Fruit fly (Drosophila melanogaster) whole organism, wandering third instar larva: ENCODE data around the gene obe.

Experiments used
- CG32264 ChIP-seq: fragments of 200-800 bp; sonication (Bioruptor generic); optimal IDR thresholded peaks from 2 replicates; lab custom pipeline; 2016; ENCODE audit warnings: missing biosample characterization, missing genetic modification characterization
- CG9705 ChIP-seq: fragments of 200-800 bp; sonication (Bioruptor generic); optimal IDR thresholded peaks from 2 replicates; lab custom pipeline; 2018; ENCODE audit warnings: missing biosample characterization, mild to moderate bottlenecking, missing genetic modification characterization
- CrebA ChIP-seq: fragments of 200-800 bp; sonication (Bioruptor generic); optimal IDR thresholded peaks from 2 replicates; lab custom pipeline; 2016; ENCODE audit warnings: missing biosample characterization, mild to moderate bottlenecking, missing genetic modification characterization, borderline replicate concordance
- Dfd ChIP-seq: fragments of >200 bp; optimal IDR thresholded peaks from 2 replicates; lab custom pipeline; 2017; ENCODE audit warnings: missing biosample characterization, missing genetic modification characterization
- Dif ChIP-seq: fragments of 200-275, 200-300 bp; sonication (Bioruptor generic); optimal IDR thresholded peaks from 2 replicates; lab custom pipeline; 2018; ENCODE audit warnings: missing biosample characterization, missing genetic modification characterization; ENCODE audit not compliant: partially characterized antibody
- GATAd ChIP-seq: sonication (Bioruptor generic); optimal IDR thresholded peaks from 2 replicates; lab custom pipeline; 2016; ENCODE audit warnings: missing biosample characterization, missing genetic modification characterization
- HLH106 ChIP-seq: fragments of 200-800 bp; optimal IDR thresholded peaks from 3 replicates; lab custom pipeline; 2019; ENCODE audit warnings: missing biosample characterization, mild to moderate bottlenecking, missing genetic modification characterization, moderate library complexity
- Hnf4 ChIP-seq: fragments of 200-800 bp; sonication (Bioruptor generic); optimal IDR thresholded peaks from 2 replicates; lab custom pipeline; 2016; ENCODE audit warnings: missing biosample characterization, mild to moderate bottlenecking, missing genetic modification characterization
- Hr78 ChIP-seq: fragments of >200 bp; optimal IDR thresholded peaks from 2 replicates; lab custom pipeline; 2017; ENCODE audit warnings: missing biosample characterization, missing genetic modification characterization
- Hr83 ChIP-seq: fragments of 200-300 bp; sonication (Bioruptor generic); optimal IDR thresholded peaks from 2 replicates; lab custom pipeline; 2016; ENCODE audit warnings: missing biosample characterization, mild to moderate bottlenecking, missing genetic modification characterization, moderate library complexity; ENCODE audit not compliant: poor library complexity, severe bottlenecking
- Myc ChIP-seq: fragments of >200 bp; optimal IDR thresholded peaks from 2 replicates; lab custom pipeline; 2017
- OdsH ChIP-seq: fragments of 200-800 bp; sonication (Bioruptor generic); optimal IDR thresholded peaks from 2 replicates; lab custom pipeline; 2016; ENCODE audit warnings: missing biosample characterization, mild to moderate bottlenecking, missing genetic modification characterization
- Rel ChIP-seq, 2 experiments: fragments of 200-800 bp; sonication (Bioruptor generic) in 1 of 2; optimal IDR thresholded peaks; 2 replicates in 1 of 2; 3 replicates in 1 of 2; lab custom pipeline; 2016 to 2019; ENCODE audit warnings: mild to moderate bottlenecking in 2 of 2, missing biosample characterization in 2 of 2, missing genetic modification characterization in 2 of 2, moderate library complexity in 1 of 2
- Sp1 ChIP-seq: fragments of 200-800 bp; sonication (Bioruptor generic); optimal IDR thresholded peaks from 3 replicates; lab custom pipeline; 2019; ENCODE audit warnings: missing biosample characterization, mild to moderate bottlenecking, missing genetic modification characterization, moderate library complexity
- Vsx2 ChIP-seq: fragments of 200-300, 225-300 bp; sonication (Bioruptor generic); optimal IDR thresholded peaks from 2 replicates; lab custom pipeline; 2018; ENCODE audit warnings: missing biosample characterization, missing genetic modification characterization; ENCODE audit not compliant: partially characterized antibody
- br ChIP-seq: fragments of 200-800 bp; sonication (Bioruptor generic); optimal IDR thresholded peaks from 2 replicates; lab custom pipeline; 2016; ENCODE audit warnings: missing biosample characterization, missing genetic modification characterization
- brk ChIP-seq: fragments of 200-800 bp; sonication (Bioruptor generic); optimal IDR thresholded peaks from 2 replicates; lab custom pipeline; 2016; ENCODE audit warnings: missing biosample characterization, mild to moderate bottlenecking, missing genetic modification characterization
- dsf ChIP-seq: sonication (Bioruptor generic); optimal IDR thresholded peaks from 2 replicates; lab custom pipeline; 2016; ENCODE audit warnings: missing biosample characterization, missing genetic modification characterization, borderline replicate concordance
- ey ChIP-seq: fragments of 200-800 bp; sonication (Bioruptor generic); optimal IDR thresholded peaks from 2 replicates; lab custom pipeline; 2016; ENCODE audit warnings: missing biosample characterization, missing genetic modification characterization
- foxo ChIP-seq, 2 experiments: fragments of 200-800 bp; sonication (Bioruptor generic); optimal IDR thresholded peaks; 2 replicates in 1 of 2; 3 replicates in 1 of 2; lab custom pipeline; 2016 to 2017; ENCODE audit warnings: missing biosample characterization in 2 of 2, missing genetic modification characterization in 2 of 2
- fru ChIP-seq: fragments of 200-800 bp; sonication (Bioruptor generic); optimal IDR thresholded peaks from 3 replicates; lab custom pipeline; 2016; ENCODE audit warnings: missing biosample characterization, mild to moderate bottlenecking, missing genetic modification characterization
- h ChIP-seq: fragments of 200-800 bp; sonication (Bioruptor generic); optimal IDR thresholded peaks from 3 replicates; lab custom pipeline; 2016; ENCODE audit warnings: missing biosample characterization, mild to moderate bottlenecking, missing genetic modification characterization
- jim ChIP-seq: fragments of 175-275, 200-325 bp; sonication (Bioruptor generic); optimal IDR thresholded peaks from 2 replicates; lab custom pipeline; 2016; ENCODE audit warnings: missing biosample characterization, mild to moderate bottlenecking, missing genetic modification characterization
- lola ChIP-seq: fragments of >200 bp; optimal IDR thresholded peaks from 2 replicates; lab custom pipeline; 2017; ENCODE audit warnings: missing biosample characterization, missing genetic modification characterization
- pan ChIP-seq: fragments of >200 bp; optimal IDR thresholded peaks from 2 replicates; lab custom pipeline; 2017
- psq ChIP-seq: fragments of 200-800 bp; sonication (Bioruptor generic); optimal IDR thresholded peaks from 3 replicates; lab custom pipeline; 2017; ENCODE audit warnings: missing biosample characterization, mild to moderate bottlenecking, missing genetic modification characterization, moderate library complexity
- rgr ChIP-seq: fragments of 200-800 bp; sonication (Bioruptor generic); optimal IDR thresholded peaks from 3 replicates; lab custom pipeline; 2016; ENCODE audit warnings: missing biosample characterization, mild to moderate bottlenecking, missing genetic modification characterization
- sage ChIP-seq: fragments of 200-800 bp; sonication (Bioruptor generic); optimal IDR thresholded peaks from 2 replicates; lab custom pipeline; 2016; ENCODE audit warnings: missing biosample characterization, mild to moderate bottlenecking, missing genetic modification characterization
- sv ChIP-seq: fragments of 200-800 bp; sonication (Bioruptor generic); optimal IDR thresholded peaks from 3 replicates; lab custom pipeline; 2016; ENCODE audit warnings: missing biosample characterization, missing genetic modification characterization
- tai ChIP-seq: sonication (Bioruptor generic); optimal IDR thresholded peaks from 2 replicates; lab custom pipeline; 2016; ENCODE audit warnings: missing biosample characterization, missing genetic modification characterization
- usp ChIP-seq: fragments of >200 bp; optimal IDR thresholded peaks from 2 replicates; lab custom pipeline; 2017; ENCODE audit warnings: missing biosample characterization, missing genetic modification characterization
- woc ChIP-seq: sonication (Bioruptor generic); optimal IDR thresholded peaks from 2 replicates; lab custom pipeline; 2016; ENCODE audit warnings: missing biosample characterization, mild to moderate bottlenecking, missing genetic modification characterization

Gene obe

DNA sequence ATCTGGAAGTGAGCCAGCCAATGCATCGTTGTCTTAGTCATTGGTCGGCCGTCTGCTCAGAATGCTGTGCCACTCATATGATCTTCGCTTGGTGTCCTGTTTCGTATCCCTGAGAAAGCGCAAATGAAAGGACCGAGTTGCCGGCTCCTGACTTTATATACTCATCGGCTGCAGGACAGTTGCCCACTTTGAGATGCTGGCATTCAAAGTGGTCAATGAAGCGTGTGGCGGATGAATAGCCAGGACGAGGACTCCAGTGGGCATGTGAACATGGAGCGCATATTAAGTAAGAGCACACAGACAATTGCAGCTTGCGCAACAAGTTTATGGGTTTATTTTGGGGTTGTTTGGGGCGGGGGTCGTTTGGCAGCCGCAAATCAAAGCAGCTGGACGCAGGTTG is 554 bp upstream of the obe start, which contains the start of gene Trissin:
Trissin (minus strand) TSS at position 101 of the 400 bp plus-strand sequence.
- TF ChIP-seq Sp1: no peak
- no peak for TF ChIP-seq pan (lab: Kevin White, UChicago)
- no peak for TF ChIP-seq br
- no peak for TF ChIP-seq OdsH (GFP tag; lab: Kevin White, UChicago)
- no peak for TF ChIP-seq sv (GFP tag; lab: Kevin White, UChicago)
- no peak for TF ChIP-seq Vsx2
- TF ChIP-seq h (GFP tag; lab: Kevin White, UChicago): no peak
- no peak for TF ChIP-seq lola (GFP tag; lab: Kevin White, UChicago)
- TF ChIP-seq GATAd (GFP tag; lab: Kevin White, UChicago): no peak
- TF ChIP-seq usp (GFP tag; lab: Kevin White, UChicago): no peak
- no peak for TF ChIP-seq Hr83 (GFP tag; lab: Kevin White, UChicago)
- no peak for TF ChIP-seq fru (GFP tag; lab: Kevin White, UChicago)

dm6 chr3R:15493211-15493610 is 7.4 kb downstream of the obe start:
- TF ChIP-seq Myc (lab: Kevin White, UChicago) (no peak), Hnf4 (no peak), rgr (GFP tag; lab: Kevin White, UChicago) (no peak), dsf (GFP tag; lab: Kevin White, UChicago) (no peak)

dm6 chr3R:15494302-15494701 is 8.5 kb downstream of the obe start, which contains the start of gene maca:
maca (plus strand) TSS chr3R:15494602.
- TF ChIP-seq CrebA (GFP tag; lab: Kevin White, UChicago): no peak
- no peak for TF ChIP-seq CG32264 (GFP tag; lab: Kevin White, UChicago)
- no peak for TF ChIP-seq dsf (GFP tag; lab: Kevin White, UChicago)
- TF ChIP-seq Hr83 (GFP tag; lab: Kevin White, UChicago): no peak
- TF ChIP-seq sage (GFP tag; lab: Kevin White, UChicago): no peak
- no peak for TF ChIP-seq Myc (lab: Kevin White, UChicago)
- TF ChIP-seq OdsH (GFP tag; lab: Kevin White, UChicago): no peak
- no peak for TF ChIP-seq Dif (GFP tag; lab: Kevin White, UChicago)

DNA sequence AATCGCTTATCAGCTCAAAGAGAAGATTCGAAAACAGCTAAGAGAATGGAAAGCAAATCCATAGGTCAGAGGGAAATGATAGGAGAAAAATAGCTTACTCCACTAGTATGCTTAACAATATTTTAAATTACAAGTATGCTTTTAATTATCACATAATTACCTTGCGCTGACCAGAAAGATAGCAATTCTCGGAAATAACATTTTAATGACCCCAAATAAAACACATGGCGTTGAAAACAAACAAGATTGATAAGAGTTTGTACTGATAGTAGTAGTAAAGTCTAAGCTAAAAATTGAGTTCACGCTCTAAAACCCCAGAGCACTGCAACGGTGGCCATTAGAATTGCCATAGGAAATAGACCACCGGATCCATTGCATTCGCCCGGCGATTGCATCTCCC is 21.9 kb downstream of the obe start:
- no peak for TF ChIP-seq HLH106 (tag; lab: Kevin White, UChicago)
- no peak for TF ChIP-seq Sp1
- no peak for TF ChIP-seq brk (GFP tag; lab: Kevin White, UChicago)
- TF ChIP-seq dsf (GFP tag; lab: Kevin White, UChicago): no peak
- no peak for TF ChIP-seq Hr78 (GFP tag; lab: Kevin White, UChicago)
- no peak for TF ChIP-seq fru (GFP tag; lab: Kevin White, UChicago)
- no peak for TF ChIP-seq Rel (GFP tag; optimal IDR thresholded peaks at IDR 0.05; lab: Kevin White, UChicago)
- no peak for TF ChIP-seq Rel (tag; optimal IDR thresholded peaks at IDR 0.05; lab: Kevin White, UChicago)
- no peak for TF ChIP-seq Hnf4
- TF ChIP-seq tai (GFP tag; lab: Kevin White, UChicago): no peak
- no peak for TF ChIP-seq Dfd (GFP tag; lab: Kevin White, UChicago)
- no peak for TF ChIP-seq OdsH (GFP tag; lab: Kevin White, UChicago)
- no peak for TF ChIP-seq br
- no peak for TF ChIP-seq pan (lab: Kevin White, UChicago)
- TF ChIP-seq Vsx2: no peak
- TF ChIP-seq woc (GFP tag; lab: Kevin White, UChicago): no peak
- TF ChIP-seq jim (GFP tag; lab: Kevin White, UChicago): no peak
- no peak for TF ChIP-seq CG9705 (GFP tag; lab: Kevin White, UChicago)
- no peak for TF ChIP-seq ey (GFP tag; lab: Kevin White, UChicago)
- TF ChIP-seq foxo (GFP tag; optimal IDR thresholded peaks at IDR 0.05; lab: Kevin White, UChicago): no peak

DNA sequence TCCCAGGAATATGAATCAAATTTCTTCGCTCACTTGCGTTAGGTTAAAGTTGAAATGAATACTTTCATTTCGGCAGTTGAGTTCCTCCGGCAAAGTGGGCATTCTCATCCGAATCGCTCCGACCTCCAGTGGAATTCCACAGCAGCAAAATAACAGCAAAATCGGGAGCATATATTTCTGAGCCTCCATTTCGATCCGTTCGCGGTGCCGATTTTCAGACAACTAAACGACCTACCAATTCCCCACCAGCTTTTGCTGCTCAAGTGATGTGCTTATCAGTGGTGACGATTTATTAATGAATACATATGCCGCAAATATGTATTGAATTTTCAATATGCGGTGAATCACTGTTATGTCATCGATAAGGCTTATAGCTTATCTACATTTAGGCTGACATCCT is 22.8 kb downstream of the obe start, which contains the start of gene CG44014:
CG44014 (minus strand) TSS at position 256 of the 400 bp plus-strand sequence.
- TF ChIP-seq Dif (GFP tag; lab: Kevin White, UChicago) (no peak), Hr78 (GFP tag; lab: Kevin White, UChicago) (no peak), brk (GFP tag; lab: Kevin White, UChicago) (no peak), Dfd (GFP tag; lab: Kevin White, UChicago) (no peak), OdsH (GFP tag; lab: Kevin White, UChicago) (no peak), tai (GFP tag; lab: Kevin White, UChicago) (no peak), foxo (GFP tag; optimal IDR thresholded peaks at IDR 0.05; lab: Kevin White, UChicago) (no peak), psq (GFP tag; lab: Kevin White, UChicago) (no peak), fru (GFP tag; lab: Kevin White, UChicago) (no peak)
